Worm (Caenorhabditis elegans): ENCODE measurements around the gene Y47D3A.21.

Gene Y47D3A.21

DNA sequence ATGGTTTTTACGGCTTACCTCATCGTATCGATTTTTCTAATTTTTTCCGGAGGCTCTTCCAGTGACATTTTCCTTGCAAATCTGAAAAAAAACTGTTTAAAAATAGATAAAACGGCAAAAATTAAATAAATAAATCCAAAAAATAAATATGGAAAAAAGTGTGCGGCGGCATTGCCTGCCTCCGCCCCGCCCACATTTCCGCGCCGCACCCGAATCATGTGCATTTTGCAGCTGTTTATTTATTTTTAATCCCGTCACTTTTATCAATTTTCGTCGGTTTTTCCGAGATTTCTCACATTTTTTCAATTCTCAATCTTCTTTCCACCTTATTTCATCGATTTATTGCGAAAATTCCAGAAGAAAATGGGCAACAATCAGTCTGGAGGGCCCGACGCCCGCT is 41.9 kb downstream of the Y47D3A.21 start, which contains the start of the genes Y47D3A.14 and aakb-2:
Y47D3A.14 (minus strand) TSS at position 81 of the 400 bp plus-strand sequence.
aakb-2 (plus strand) TSS at position 356 of the 400 bp plus-strand sequence.
- TF ChIP-seq mab-5 (tag; optimal IDR thresholded peaks at IDR 0.05) (peak; percentile 15), ces-1 (GFP tag; optimal IDR thresholded peaks at IDR 0.05) (peak; percentile 8), unc-120 (tag; optimal IDR thresholded peaks at IDR 0.05; ENCODE audit: poor library complexity, severe bottlenecking) (peak; percentile 48), lsy-2 (tag; optimal IDR thresholded peaks at IDR 0.05) (peak; percentile 62), mls-2 (tag; optimal IDR thresholded peaks at IDR 0.05) (peak; percentile 57), nhr-12 (tag; optimal IDR thresholded peaks at IDR 0.05) (no peak), ham-2 (GFP tag; optimal IDR thresholded peaks at IDR 0.05) (no peak), ztf-11 (tag; optimal IDR thresholded peaks at IDR 0.05) (no peak), mep-1 (tag; optimal IDR thresholded peaks at IDR 0.05) (peak; percentile 51), pha-4 (tag; optimal IDR thresholded peaks at IDR 0.05) (peak; percentile 44), ceh-83 (GFP tag; optimal IDR thresholded peaks at IDR 0.05) (peak; percentile 77), M03D4.4 (tag; optimal IDR thresholded peaks at IDR 0.05) (peak; percentile 78), hlh-1 (tag; optimal IDR thresholded peaks at IDR 0.05) (peak; percentile 25), sptf-1 (tag; optimal IDR thresholded peaks at IDR 0.05) (peak; percentile 69), bed-3 (GFP tag; optimal IDR thresholded peaks at IDR 0.05) (peak; percentile 11)

- peak; percentile 52 for TF ChIP-seq ces-1 (GFP tag; optimal IDR thresholded peaks at IDR 0.05)
- TF ChIP-seq nhr-76 (tag; optimal IDR thresholded peaks at IDR 0.05) = no peak
These were observed 44.0 kb downstream of the Y47D3A.21 start, which contains the start of gene Y47D3A.34 for ce11 chrIII:11234742-11235141. Y47D3A.34 (minus strand) TSS chrIII:11234861.

DNA sequence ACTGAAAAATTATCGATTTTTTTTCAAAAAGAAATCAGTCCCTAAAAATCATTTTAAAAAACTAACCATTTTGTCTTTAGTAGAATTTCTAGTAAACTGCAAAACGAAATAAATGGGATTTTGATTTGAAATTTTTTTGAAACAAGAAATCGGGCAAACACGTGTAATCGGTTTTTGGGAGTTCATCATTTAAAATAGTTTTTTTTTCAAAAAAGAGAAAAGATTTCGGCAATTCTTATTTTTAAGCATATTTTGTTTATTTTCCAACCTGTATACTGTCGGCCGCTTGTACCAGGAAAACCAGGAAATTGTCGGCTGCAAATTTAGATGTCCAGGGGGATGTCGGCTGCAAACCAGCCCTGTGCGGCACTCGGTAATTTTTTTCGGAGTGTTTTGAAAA is 46.7 kb downstream of the Y47D3A.21 start, which contains the start of gene elo-8:
elo-8 (minus strand) TSS at position 101 of the 400 bp plus-strand sequence.
- TF ChIP-seq elt-1 (tag; optimal IDR thresholded peaks at IDR 0.05; ENCODE audit: borderline replicate concordance, insufficient read depth) (no peak), mep-1 (tag; optimal IDR thresholded peaks at IDR 0.05) (no peak), ztf-11 (tag; optimal IDR thresholded peaks at IDR 0.05) (no peak), unc-62 (GFP tag; optimal IDR thresholded peaks at IDR 0.05) (no peak), nhr-28 (tag; optimal IDR thresholded peaks at IDR 0.05) (no peak), flh-1 (GFP tag; optimal IDR thresholded peaks at IDR 0.05) (no peak), nhr-12 (tag; optimal IDR thresholded peaks at IDR 0.05) (no peak), elt-3 (tag; optimal IDR thresholded peaks at IDR 0.05) (no peak), lsy-2 (tag; optimal IDR thresholded peaks at IDR 0.05) (no peak), cnd-1 (tag; optimal IDR thresholded peaks at IDR 0.05) (no peak), unc-120 (tag; optimal IDR thresholded peaks at IDR 0.05; ENCODE audit: poor library complexity, severe bottlenecking) (no peak), tbx-8 (GFP tag; optimal IDR thresholded peaks at IDR 0.05) (no peak), nhr-76 (tag; optimal IDR thresholded peaks at IDR 0.05) (no peak), nhr-2 (tag; optimal IDR thresholded peaks at IDR 0.05) (no peak), nhr-237 (tag; optimal IDR thresholded peaks at IDR 0.05) (no peak), sptf-1 (tag; optimal IDR thresholded peaks at IDR 0.05) (no peak), ham-2 (GFP tag; optimal IDR thresholded peaks at IDR 0.05) (no peak), lin-32 (GFP tag; optimal IDR thresholded peaks at IDR 0.05) (no peak)

- TF ChIP-seq hlh-1 (tag; optimal IDR thresholded peaks at IDR 0.05) (no peak), zip-8 (tag; optimal IDR thresholded peaks at IDR 0.05) (no peak), unc-120 (tag; optimal IDR thresholded peaks at IDR 0.05; ENCODE audit: poor library complexity, severe bottlenecking) (no peak)
These were observed 47.3 kb downstream of the Y47D3A.21 start for ce11 chrIII:11231408-11231807.

DNA sequence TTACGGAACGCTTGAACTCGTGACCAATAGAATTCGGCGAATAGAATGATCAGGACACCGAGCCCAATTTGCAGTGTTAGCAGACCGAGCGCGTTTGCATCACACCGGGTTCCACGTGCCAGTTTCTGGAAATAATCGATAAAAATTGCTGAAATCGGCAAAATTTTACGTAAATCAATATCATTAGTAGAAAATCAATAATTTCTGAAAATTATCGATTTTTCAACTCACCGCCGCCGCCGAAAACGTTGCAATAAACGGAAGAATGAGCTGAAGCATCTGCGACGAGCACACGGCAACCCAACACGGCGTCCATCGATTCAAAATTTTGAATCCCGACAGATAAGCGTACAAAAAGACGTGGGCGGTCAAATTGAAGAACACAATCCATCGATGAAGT is 48.1 kb downstream of the Y47D3A.21 start:
- no peak for TF ChIP-seq elt-3 (tag; optimal IDR thresholded peaks at IDR 0.05)
- no peak for TF ChIP-seq ceh-43 (GFP tag; optimal IDR thresholded peaks at IDR 0.05)
- TF ChIP-seq nhr-12 (tag; optimal IDR thresholded peaks at IDR 0.05) = no peak
- no peak for TF ChIP-seq unc-120 (tag; optimal IDR thresholded peaks at IDR 0.05; ENCODE audit: poor library complexity, severe bottlenecking)
- TF ChIP-seq nhr-237 (tag; optimal IDR thresholded peaks at IDR 0.05) = no peak
- TF ChIP-seq blmp-1 (tag; optimal IDR thresholded peaks at IDR 0.05) = no peak
- TF ChIP-seq ceh-39 (tag; optimal IDR thresholded peaks at IDR 0.05) = no peak
- TF ChIP-seq lin-13 (tag; optimal IDR thresholded peaks at IDR 0.05) = no peak
- TF ChIP-seq ham-2 (GFP tag; optimal IDR thresholded peaks at IDR 0.05) = no peak
- no peak for TF ChIP-seq unc-39 (tag; optimal IDR thresholded peaks at IDR 0.05)
- TF ChIP-seq zip-8 (tag; optimal IDR thresholded peaks at IDR 0.05) = no peak
- TF ChIP-seq unc-62 (GFP tag; optimal IDR thresholded peaks at IDR 0.05) = no peak
- TF ChIP-seq lin-32 (GFP tag; optimal IDR thresholded peaks at IDR 0.05) = no peak
- TF ChIP-seq nhr-2 (tag; optimal IDR thresholded peaks at IDR 0.05) = no peak
- no peak for TF ChIP-seq flh-1 (GFP tag; optimal IDR thresholded peaks at IDR 0.05)
